Worm (Caenorhabditis elegans) whole organism, L3 larva: ENCODE results near the gene D2096.6.

ENCODE experiments used
- R02D3.7 ChIP-seq: fragments of 150-350 bp; optimal IDR thresholded peaks from 2 replicates; lab custom pipeline; 2014; ENCODE audit warnings: missing biosample characterization, missing genetic modification characterization
- ZK546.5 ChIP-seq: sonication (generic microtip); optimal IDR thresholded peaks from 2 replicates; lab custom pipeline; 2017; ENCODE audit warnings: missing biosample characterization, missing genetic modification characterization
- aly-2 ChIP-seq: fragments of 150-350 bp; optimal IDR thresholded peaks from 2 replicates; lab custom pipeline; 2014; ENCODE audit warnings: missing biosample characterization, missing genetic modification characterization
- ceh-16 ChIP-seq: sonication (generic microtip); optimal IDR thresholded peaks from 2 replicates; lab custom pipeline; 2017; ENCODE audit warnings: missing biosample characterization, missing genetic modification characterization
- ceh-82 ChIP-seq: fragments of 150-350 bp; optimal IDR thresholded peaks from 2 replicates; lab custom pipeline; 2014; ENCODE audit warnings: missing biosample characterization, missing genetic modification characterization
- ceh-9 ChIP-seq: sonication (generic microtip); optimal IDR thresholded peaks from 2 replicates; lab custom pipeline; 2018; ENCODE audit warnings: missing biosample characterization, missing genetic modification characterization
- daf-12 ChIP-seq: fragments of 150-350 bp; optimal IDR thresholded peaks from 2 replicates; lab custom pipeline; 2014; ENCODE audit warnings: missing biosample characterization, missing genetic modification reagents, missing genetic modification characterization
- egl-5 ChIP-seq: fragments of 150-350 bp; optimal IDR thresholded peaks from 2 replicates; lab custom pipeline; 2017; ENCODE audit warnings: missing biosample characterization, missing genetic modification reagents, missing genetic modification characterization, inconsistent platforms
- elt-1 ChIP-seq: fragments of 150-350 bp; optimal IDR thresholded peaks from 2 replicates; lab custom pipeline; 2014; ENCODE audit warnings: missing biosample characterization, missing genetic modification characterization
- elt-2 ChIP-seq: sonication (generic microtip); optimal IDR thresholded peaks from 2 replicates; lab custom pipeline; 2016; ENCODE audit warnings: missing genetic modification reagents, mild to moderate bottlenecking, missing genetic modification characterization, missing compliant biosample characterization
- elt-3 ChIP-seq, 3 experiments: fragments of 150-350 bp in 1 of 3; sonication (generic microtip) in 2 of 3; optimal IDR thresholded peaks; 2 replicates in 2 of 3; 4 replicates in 1 of 3; lab custom pipeline; 2014 to 2017; ENCODE audit warnings: missing biosample characterization in 3 of 3, missing genetic modification characterization in 3 of 3
- eor-1 ChIP-seq, 2 experiments: fragments of 150-350 bp; optimal IDR thresholded peaks; 2 replicates each; lab custom pipeline; 2014 to 2018; ENCODE audit warnings: missing biosample characterization in 2 of 2, missing genetic modification characterization in 2 of 2
- fkh-10 ChIP-seq: sonication (generic microtip); optimal IDR thresholded peaks from 2 replicates; lab custom pipeline; 2017; ENCODE audit warnings: missing biosample characterization, missing genetic modification reagents, missing genetic modification characterization
- fos-1 ChIP-seq: fragments of 150-350 bp; optimal IDR thresholded peaks from 2 replicates; lab custom pipeline; 2014; ENCODE audit warnings: missing biosample characterization, missing genetic modification characterization
- hmg-11 ChIP-seq: sonication (generic microtip); optimal IDR thresholded peaks from 2 replicates; lab custom pipeline; 2016; ENCODE audit warnings: missing genetic modification characterization, missing compliant biosample characterization
- jun-1 ChIP-seq: fragments of 150-350 bp; optimal IDR thresholded peaks from 2 replicates; lab custom pipeline; 2014; ENCODE audit warnings: missing biosample characterization, missing genetic modification reagents, missing genetic modification characterization
- lin-15B ChIP-seq: fragments of 150-350 bp; optimal IDR thresholded peaks from 2 replicates; lab custom pipeline; 2014; ENCODE audit warnings: missing biosample characterization, missing genetic modification characterization
- lin-39 ChIP-seq: fragments of 150-350 bp; optimal IDR thresholded peaks from 2 replicates; lab custom pipeline; 2018; ENCODE audit warnings: missing biosample characterization, missing genetic modification reagents, missing genetic modification characterization
- mml-1 ChIP-seq: fragments of 150-350 bp; sonication (generic microtip); optimal IDR thresholded peaks from 3 replicates; lab custom pipeline; 2014; ENCODE audit warnings: missing biosample characterization, missing genetic modification characterization
- nfya-1 ChIP-seq: sonication (generic microtip); optimal IDR thresholded peaks from 2 replicates; lab custom pipeline; 2017; ENCODE audit warnings: missing genetic modification characterization, mild to moderate bottlenecking, missing compliant biosample characterization, antibody characterized with exemption, moderate library complexity; ENCODE audit not compliant: insufficient read depth
- nhr-12 ChIP-seq: fragments of 150-350 bp; optimal IDR thresholded peaks from 2 replicates; lab custom pipeline; 2014; ENCODE audit warnings: missing biosample characterization, missing genetic modification characterization
- nhr-23 ChIP-seq: fragments of 150-350 bp; optimal IDR thresholded peaks from 2 replicates; lab custom pipeline; 2014; ENCODE audit warnings: missing biosample characterization, missing genetic modification reagents, missing genetic modification characterization
- nhr-25 ChIP-seq: sonication (generic microtip); optimal IDR thresholded peaks from 2 replicates; lab custom pipeline; 2017; ENCODE audit warnings: missing biosample characterization, missing genetic modification characterization
- nhr-28 ChIP-seq: fragments of 150-350 bp; optimal IDR thresholded peaks from 2 replicates; lab custom pipeline; 2014; ENCODE audit warnings: missing biosample characterization, missing genetic modification characterization
- nhr-43 ChIP-seq: sonication (generic microtip); optimal IDR thresholded peaks from 2 replicates; lab custom pipeline; 2016; ENCODE audit warnings: mild to moderate bottlenecking, missing genetic modification characterization, missing compliant biosample characterization; ENCODE audit not compliant: poor library complexity, severe bottlenecking
- nhr-67 ChIP-seq: fragments of 150-350 bp; optimal IDR thresholded peaks from 2 replicates; lab custom pipeline; 2014; ENCODE audit warnings: missing biosample characterization, missing genetic modification characterization
- nhr-76 ChIP-seq: fragments of 150-350 bp; sonication (generic microtip); optimal IDR thresholded peaks from 5 replicates; lab custom pipeline; 2014; ENCODE audit warnings: missing biosample characterization, missing genetic modification characterization
- nhr-77 ChIP-seq: fragments of 150-350 bp; optimal IDR thresholded peaks from 2 replicates; lab custom pipeline; 2014; ENCODE audit warnings: missing biosample characterization, missing genetic modification characterization
- pha-4 ChIP-seq: fragments of 150-350 bp; optimal IDR thresholded peaks from 2 replicates; lab custom pipeline; 2014; ENCODE audit warnings: missing biosample characterization, missing genetic modification reagents, missing genetic modification characterization
- pqm-1 ChIP-seq: fragments of 150-350 bp; optimal IDR thresholded peaks from 2 replicates; lab custom pipeline; 2017; ENCODE audit warnings: missing biosample characterization, missing genetic modification characterization, inconsistent platforms
- sea-2 ChIP-seq: fragments of 150-350 bp; sonication (generic microtip); optimal IDR thresholded peaks from 4 replicates; lab custom pipeline; 2014; ENCODE audit warnings: missing biosample characterization, missing genetic modification reagents, missing genetic modification characterization
- skn-1 ChIP-seq: fragments of 150-350 bp; optimal IDR thresholded peaks from 2 replicates; lab custom pipeline; 2014; ENCODE audit warnings: missing biosample characterization, missing genetic modification characterization
- unc-62 ChIP-seq: fragments of 150-350 bp; sonication (generic microtip); optimal IDR thresholded peaks from 4 replicates; lab custom pipeline; 2014; ENCODE audit warnings: missing biosample characterization, missing genetic modification reagents, missing genetic modification characterization
- zag-1 ChIP-seq: fragments of 150-350 bp; optimal IDR thresholded peaks from 2 replicates; lab custom pipeline; 2014; ENCODE audit warnings: missing biosample characterization, missing genetic modification characterization
- ztf-4 ChIP-seq: fragments of 150-350 bp; optimal IDR thresholded peaks from 2 replicates; lab custom pipeline; 2014; ENCODE audit warnings: missing biosample characterization, missing genetic modification characterization

D2096.6 gene

DNA sequence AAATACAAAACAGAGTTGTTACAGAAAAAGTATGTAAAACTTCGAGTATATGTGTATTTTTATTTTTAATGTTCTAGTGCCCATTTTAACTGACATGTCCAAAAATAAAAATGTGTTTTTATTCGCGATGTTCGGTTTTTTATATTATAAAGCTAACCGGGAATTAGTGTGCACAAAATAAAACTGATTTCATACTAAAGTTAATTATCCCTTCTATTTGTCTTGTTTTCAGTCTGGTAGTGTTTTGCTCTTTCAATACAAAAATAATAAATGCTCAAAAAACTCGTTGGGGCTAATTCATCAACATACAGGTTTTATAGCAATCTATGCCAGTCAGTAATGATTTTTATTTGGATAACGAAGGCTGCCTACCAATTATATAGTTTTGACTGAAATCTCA lies 15.7 kb upstream of the D2096.6 start:
- no peak for TF ChIP-seq nhr-77
- no peak for TF ChIP-seq nfya-1 (tag; lab: Kevin White, UChicago)
- TF ChIP-seq ztf-4 (tag; lab: Kevin White, UChicago) = no peak
- TF ChIP-seq aly-2 (tag; lab: Kevin White, UChicago) = no peak
- no peak for TF ChIP-seq nhr-25 (tag; lab: Kevin White, UChicago)
- TF ChIP-seq hmg-11 = no peak
- TF ChIP-seq skn-1 (tag; lab: Kevin White, UChicago) = no peak
- no peak for TF ChIP-seq nhr-67 (tag; lab: Kevin White, UChicago)
- no peak for TF ChIP-seq sea-2 (GFP tag; lab: Kevin White, UChicago)
- TF ChIP-seq elt-1 = no peak
- no peak for TF ChIP-seq pha-4 (tag; lab: Kevin White, UChicago)
- no peak for TF ChIP-seq eor-1 (tag; optimal IDR thresholded peaks at IDR 0.05; lab: Kevin White, UChicago)
- no peak for TF ChIP-seq nhr-12 (tag; lab: Kevin White, UChicago)
- no peak for TF ChIP-seq nhr-23 (tag; lab: Kevin White, UChicago)
- TF ChIP-seq ceh-16 = no peak

- TF ChIP-seq ztf-4 (tag; lab: Kevin White, UChicago) (no peak), unc-62 (no peak), nhr-67 (tag; lab: Kevin White, UChicago) (no peak), elt-2 (tag; lab: Kevin White, UChicago) (no peak), daf-12 (no peak), nhr-23 (tag; lab: Kevin White, UChicago) (no peak), lin-39 (tag; lab: Kevin White, UChicago) (no peak), nhr-25 (tag; lab: Kevin White, UChicago) (no peak), ceh-16 (no peak), aly-2 (tag; lab: Kevin White, UChicago) (no peak), elt-1 (no peak), ZK546.5 (tag; lab: Kevin White, UChicago) (no peak), zag-1 (tag; lab: Kevin White, UChicago) (no peak), R02D3.7 (tag; lab: Kevin White, UChicago) (no peak), ceh-9 (tag; lab: Kevin White, UChicago) (no peak), egl-5 (tag; lab: Kevin White, UChicago) (no peak), jun-1 (tag; lab: Kevin White, UChicago) (no peak), nhr-12 (tag; lab: Kevin White, UChicago) (no peak)
- TF ChIP-seq, all 47 proteins: peak for 0
These were observed 13.7 kb upstream of the D2096.6 start, which contains the start of gene D2096.9 for ce11 chrIV:8382695-8383094. Gene D2096.9, minus strand, starts transcription at chrIV:8382795.

- TF ChIP-seq skn-1 (tag; lab: Kevin White, UChicago) = no peak
- TF ChIP-seq zag-1 (tag; lab: Kevin White, UChicago) = no peak
- TF ChIP-seq nhr-43 (tag; lab: Kevin White, UChicago) = no peak
- no peak for TF ChIP-seq aly-2 (tag; lab: Kevin White, UChicago)
- TF ChIP-seq jun-1 (tag; lab: Kevin White, UChicago) = peak; percentile 32
- no peak for TF ChIP-seq ceh-16
- no peak for TF ChIP-seq ceh-9 (tag; lab: Kevin White, UChicago)
- no peak for TF ChIP-seq elt-1
- TF ChIP-seq nhr-76 (tag; lab: Kevin White, UChicago) = no peak
- TF ChIP-seq elt-2 (tag; lab: Kevin White, UChicago) = peak; percentile 97
- TF ChIP-seq pqm-1 (tag; lab: Kevin White, UChicago) = peak; percentile 89
- TF ChIP-seq fkh-10 (GFP tag; lab: Kevin White, UChicago) = no peak
- no peak for TF ChIP-seq fos-1 (tag; lab: Kevin White, UChicago)
- no peak for TF ChIP-seq nhr-28
- TF ChIP-seq lin-15B (tag; lab: Kevin White, UChicago) = no peak
- TF ChIP-seq pha-4 (tag; lab: Kevin White, UChicago) = peak; percentile 59
- no peak for TF ChIP-seq ceh-82 (tag; lab: Kevin White, UChicago)
These were observed 11.3 kb upstream of the D2096.6 start for ce11 chrIV:8380266-8380850.

- TF ChIP-seq elt-1 (no peak), mml-1 (no peak), pha-4 (tag; lab: Kevin White, UChicago) (no peak), ztf-4 (tag; lab: Kevin White, UChicago) (no peak), R02D3.7 (tag; lab: Kevin White, UChicago) (no peak), elt-3 (tag; optimal IDR thresholded peaks at IDR 0.05; lab: Kevin White, UChicago) (no peak)
These were observed 10.6 kb upstream of the D2096.6 start, which contains the start of gene praf-3 for ce11 chrIV:8379683-8380082. Gene praf-3, plus strand, starts transcription at chrIV:8379983.
